Worm (Caenorhabditis elegans): ENCODE data around the gene Y54F10BM.6.

Gene Y54F10BM.6

DNA sequence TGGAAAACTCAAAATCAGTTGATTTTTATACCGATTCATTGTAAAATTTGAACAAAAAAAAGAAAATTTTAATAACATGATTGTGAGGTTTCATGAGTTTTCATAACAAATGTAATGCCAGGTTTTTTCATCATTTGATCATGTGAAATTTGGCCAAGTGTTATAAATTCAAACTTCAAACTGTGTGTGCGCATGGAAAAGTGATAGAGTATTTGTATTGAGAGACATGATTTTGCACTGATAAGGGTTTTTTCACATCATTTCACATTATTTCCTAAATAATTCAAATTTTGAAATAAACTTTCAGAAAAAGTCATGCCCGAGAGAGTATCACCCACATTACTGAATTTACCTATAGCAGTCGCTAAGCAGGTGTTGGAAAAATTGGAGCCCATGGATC lies 28.1 kb downstream of the Y54F10BM.6 start, which contains the start of gene fbxa-219:
fbxa-219 (plus strand) TSS at position 277 of the 400 bp plus-strand sequence.
- TF ChIP-seq cebp-1 (GFP tag; IDR thresholded peaks at IDR 0.05) (no peak), cebp-1 (tag; optimal IDR thresholded peaks at IDR 0.05) (peak; percentile 22), nhr-80 (tag; optimal IDR thresholded peaks at IDR 0.05) (peak; percentile 35), F23B12.7 (tag; optimal IDR thresholded peaks at IDR 0.05; ENCODE audit: insufficient read depth) (no peak)

- TF ChIP-seq D2030.7 (GFP tag; IDR thresholded peaks at IDR 0.05) = no peak
- peak; percentile 30 for TF ChIP-seq nhr-80 (tag; optimal IDR thresholded peaks at IDR 0.05)
These were observed 31.7 kb downstream of the Y54F10BM.6 start for ce11 chrIII:2294736-2295135.

ce11 chrIII:2304149-2304548 lies 41.1 kb downstream of the Y54F10BM.6 start:
- TF ChIP-seq ZK185.1 (tag; optimal IDR thresholded peaks at IDR 0.05; ENCODE audit: poor library complexity, severe bottlenecking) = no peak
- no peak for TF ChIP-seq ceh-79 (tag; optimal IDR thresholded peaks at IDR 0.05)
- no peak for TF ChIP-seq cebp-2 (GFP tag; IDR thresholded peaks at IDR 0.05)
- TF ChIP-seq tbp1 (GFP tag; optimal IDR thresholded peaks at IDR 0.05) = peak; percentile 85
- no peak for TF ChIP-seq K11D2.4 (GFP tag; IDR thresholded peaks at IDR 0.05)
- TF ChIP-seq mes-4 (tag; optimal IDR thresholded peaks at IDR 0.05) = no peak
- TF ChIP-seq B0261.1 (tag; optimal IDR thresholded peaks at IDR 0.05) = peak; percentile 43
- TF ChIP-seq lir-1 (GFP tag; conservative IDR thresholded peaks at IDR 0.05) = no peak
- TF ChIP-seq ceh-58 (GFP tag; IDR thresholded peaks at IDR 0.05) = no peak
- TF ChIP-seq D2030.7 (GFP tag; IDR thresholded peaks at IDR 0.05) = peak; percentile 25; the same call in 1 of the 2 replicates
- TF ChIP-seq F39B2.1 (GFP tag; IDR thresholded peaks at IDR 0.05) = no peak
- no peak for TF ChIP-seq him-1 (tag; optimal IDR thresholded peaks at IDR 0.05)
- TF ChIP-seq C06A6.2 (GFP tag; conservative IDR thresholded peaks at IDR 0.05) = no peak
- no peak for TF ChIP-seq F22D6.2 (tag; optimal IDR thresholded peaks at IDR 0.05)
- TF ChIP-seq chd-7 (tag; optimal IDR thresholded peaks at IDR 0.05) = no peak
- 0 out of 2 replicates have a peak, but pooled peaks have one; percentile 41 for TF ChIP-seq lin-26 (GFP tag; IDR thresholded peaks at IDR 0.05)
- no peak for TF ChIP-seq aptf-2 (GFP tag; conservative IDR thresholded peaks at IDR 0.05)
- TF ChIP-seq die-1 (tag; optimal IDR thresholded peaks at IDR 0.05) = peak; percentile 47
- TF ChIP-seq egrh-3 (GFP tag; IDR thresholded peaks at IDR 0.05) = no peak
- TF ChIP-seq pbrm-1 (GFP tag; IDR thresholded peaks at IDR 0.05) = no peak
- peak; percentile 32 for TF ChIP-seq rpc-1 (optimal IDR thresholded peaks at IDR 0.05)
- TF ChIP-seq rpc-1 (tag; optimal IDR thresholded peaks at IDR 0.05) = peak; percentile 73
- no peak for TF ChIP-seq F10E7.11 (tag; optimal IDR thresholded peaks at IDR 0.05)
- no peak for TF ChIP-seq efl-1 (GFP tag; optimal IDR thresholded peaks at IDR 0.05)
- TF ChIP-seq ztf-25 (GFP tag; IDR thresholded peaks at IDR 0.05) = no peak

ce11 chrIII:2304867-2305266 lies 41.8 kb downstream of the Y54F10BM.6 start, which contains the start of gene Y54F10BM.9:
Gene Y54F10BM.9, minus strand, starts transcription at chrIII:2304927.
- TF ChIP-seq mcd-1 (GFP tag; IDR thresholded peaks at IDR 0.05) (peak; percentile 18; the same call in 1 of the 2 replicates), lin-26 (GFP tag; IDR thresholded peaks at IDR 0.05) (peak; percentile 58; the same call in 1 of the 2 replicates), hmg-20 (GFP tag; IDR thresholded peaks at IDR 0.05) (no peak), nfya-2 (GFP tag; IDR thresholded peaks at IDR 0.05) (no peak), aptf-2 (GFP tag; conservative IDR thresholded peaks at IDR 0.05) (peak; percentile 89), hmg-1.2 (GFP tag; IDR thresholded peaks at IDR 0.05) (peak; percentile 74; the same call in 1 of the 2 replicates), madf-6 (GFP tag; IDR thresholded peaks at IDR 0.05) (peak; percentile 10; the same call in 1 of the 2 replicates), ceh-27 (GFP tag; optimal IDR thresholded peaks at IDR 0.05) (peak; percentile 8)
